Fruit fly (Drosophila melanogaster): ENCODE measurements around the gene mAChR-B.
"Not testable (repeated sequence)": the region's sequence is repeated elsewhere in the genome, so short reads cannot be mapped to it uniquely, and the experiment has no call there.

Gene mAChR-B

DNA sequence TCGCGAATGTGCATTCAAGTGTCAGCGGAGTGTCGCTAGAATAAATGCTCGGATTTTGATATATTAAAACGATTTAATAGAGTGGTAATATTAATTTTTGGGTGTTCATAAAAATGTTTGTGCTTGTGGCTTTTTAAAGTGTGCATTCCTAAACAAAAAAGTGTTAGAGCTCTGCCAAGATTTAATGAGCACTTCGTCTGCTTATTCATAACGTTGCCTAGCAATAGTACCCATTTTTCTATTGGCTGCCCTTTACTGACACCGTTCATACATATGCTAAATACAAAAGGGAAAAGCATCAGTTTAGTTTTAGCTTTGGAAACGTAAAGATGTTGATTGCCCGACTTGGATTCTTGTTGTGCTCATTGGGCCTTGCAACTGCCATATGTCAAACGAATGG lies 9.7 kb upstream of the mAChR-B start, which contains the start of gene CG43061:
Gene CG43061, plus strand, starts transcription at position 301 of the 400 bp plus-strand sequence.
- TF ChIP-seq psq, CG8478, Dll (optimal IDR thresholded peaks at IDR 0.05): not testable (repeated sequence)

DNA sequence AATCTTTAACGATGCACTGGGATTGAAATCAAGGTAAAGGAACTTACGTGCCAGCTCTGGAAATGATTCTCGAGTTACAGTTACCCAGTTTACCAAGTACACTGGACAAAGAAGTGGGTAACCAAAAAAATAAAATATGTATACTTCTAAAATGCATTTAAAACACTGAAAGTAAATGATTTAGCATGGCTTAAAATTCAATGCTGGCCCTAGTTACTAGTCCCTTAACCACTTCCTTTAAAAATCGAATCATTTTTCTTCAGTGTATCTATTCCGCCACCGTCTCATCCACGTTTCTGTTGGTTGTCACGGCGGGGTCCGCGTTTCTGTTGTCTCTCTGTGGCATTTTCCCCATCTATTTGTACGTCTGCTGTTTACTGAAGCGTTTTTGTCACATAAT lies 13.6 kb downstream of the mAChR-B start:
- no peak for TF ChIP-seq psq (optimal IDR thresholded peaks at IDR 0.05)
- TF ChIP-seq EcR (GFP tag; optimal IDR thresholded peaks at IDR 0.05) = no peak
- no peak for TF ChIP-seq Dll (optimal IDR thresholded peaks at IDR 0.05)
- TF ChIP-seq pan (optimal IDR thresholded peaks at IDR 0.05) = no peak
- no peak for TF ChIP-seq usp (GFP tag; optimal IDR thresholded peaks at IDR 0.05)

DNA sequence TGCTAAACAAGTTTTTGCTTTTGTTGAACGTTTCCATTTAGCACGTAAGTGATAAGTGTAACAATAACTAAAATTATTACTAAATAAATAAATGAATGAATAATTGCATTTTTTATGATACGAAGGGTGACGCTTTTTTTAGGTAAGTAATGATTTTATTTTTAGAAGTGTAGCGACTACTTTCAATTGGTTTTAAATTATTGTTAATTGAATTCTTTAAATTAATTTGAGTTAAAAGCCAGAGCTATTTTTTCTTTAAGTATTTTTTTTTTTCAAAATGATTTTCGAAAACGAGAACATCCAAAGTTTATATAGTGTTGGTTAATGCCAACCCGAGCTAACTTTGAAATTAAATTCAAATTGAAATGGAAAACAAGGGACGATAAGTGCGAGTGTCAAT lies 27.9 kb downstream of the mAChR-B start, which contains the start of gene CG7910:
Gene CG7910, plus strand, starts transcription at position 301 of the 400 bp plus-strand sequence.
- TF ChIP-seq CG8478 (optimal IDR thresholded peaks at IDR 0.05) (no peak), psq (optimal IDR thresholded peaks at IDR 0.05) (no peak), Dll (optimal IDR thresholded peaks at IDR 0.05) (no peak), pan (optimal IDR thresholded peaks at IDR 0.05) (no peak), usp (GFP tag; optimal IDR thresholded peaks at IDR 0.05) (no peak), EcR (GFP tag; optimal IDR thresholded peaks at IDR 0.05) (no peak)

DNA sequence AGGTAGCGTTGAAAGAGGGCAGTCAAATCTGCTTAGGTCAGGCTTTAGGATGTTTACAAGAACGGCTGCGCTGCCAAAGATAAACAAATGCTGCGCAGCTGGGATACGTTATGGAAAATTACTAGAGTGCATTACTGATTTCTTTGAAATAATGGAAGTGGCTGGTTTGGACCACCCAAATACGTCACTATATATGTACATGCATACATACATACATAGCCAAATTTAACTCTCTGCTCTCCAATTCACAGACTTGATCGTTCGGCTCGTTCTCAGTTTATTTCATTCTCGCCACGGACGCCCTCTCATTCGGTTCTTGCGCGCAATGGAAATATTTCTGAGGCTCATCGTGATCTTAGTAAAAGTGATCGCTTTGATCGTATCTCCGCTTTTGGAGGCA lies 34.7 kb downstream of the mAChR-B start, which contains the start of gene CG7900:
Gene CG7900, plus strand, starts transcription at position 301 of the 400 bp plus-strand sequence.
- not testable (repeated sequence) for TF ChIP-seq Dll (optimal IDR thresholded peaks at IDR 0.05); pan (optimal IDR thresholded peaks at IDR 0.05); EcR (GFP tag; optimal IDR thresholded peaks at IDR 0.05)

DNA sequence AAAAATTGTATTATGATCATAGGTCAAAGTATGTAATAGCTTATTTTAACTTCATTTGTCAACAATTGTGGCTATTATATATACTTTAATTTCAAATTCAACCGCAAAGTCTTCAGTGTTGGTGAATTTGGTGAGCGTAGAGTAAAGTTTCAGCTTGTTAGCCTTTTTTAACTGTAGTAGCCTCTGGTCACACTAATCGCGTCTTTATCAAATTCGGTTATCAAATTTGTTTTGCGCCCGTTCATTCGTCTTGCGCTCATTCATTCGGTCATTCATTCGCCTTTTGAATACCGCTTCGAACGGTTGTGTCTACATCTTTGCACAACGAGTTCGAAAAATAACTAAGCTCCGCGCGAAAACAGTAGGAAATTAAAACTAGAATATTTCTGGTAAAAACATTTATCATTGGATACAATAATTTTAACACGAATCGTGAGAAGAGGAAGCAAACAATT lies 46.0 kb downstream of the mAChR-B start, which contains the start of gene puc:
Gene puc, plus strand, starts transcription at position 245 of the 455 bp plus-strand sequence.
- TF ChIP-seq Dll (optimal IDR thresholded peaks at IDR 0.05) (no peak), CG8478 (optimal IDR thresholded peaks at IDR 0.05) (no peak), pan (optimal IDR thresholded peaks at IDR 0.05) (no peak), usp (GFP tag; optimal IDR thresholded peaks at IDR 0.05) (no peak), EcR (GFP tag; optimal IDR thresholded peaks at IDR 0.05) (no peak), psq (optimal IDR thresholded peaks at IDR 0.05) (no peak)

DNA sequence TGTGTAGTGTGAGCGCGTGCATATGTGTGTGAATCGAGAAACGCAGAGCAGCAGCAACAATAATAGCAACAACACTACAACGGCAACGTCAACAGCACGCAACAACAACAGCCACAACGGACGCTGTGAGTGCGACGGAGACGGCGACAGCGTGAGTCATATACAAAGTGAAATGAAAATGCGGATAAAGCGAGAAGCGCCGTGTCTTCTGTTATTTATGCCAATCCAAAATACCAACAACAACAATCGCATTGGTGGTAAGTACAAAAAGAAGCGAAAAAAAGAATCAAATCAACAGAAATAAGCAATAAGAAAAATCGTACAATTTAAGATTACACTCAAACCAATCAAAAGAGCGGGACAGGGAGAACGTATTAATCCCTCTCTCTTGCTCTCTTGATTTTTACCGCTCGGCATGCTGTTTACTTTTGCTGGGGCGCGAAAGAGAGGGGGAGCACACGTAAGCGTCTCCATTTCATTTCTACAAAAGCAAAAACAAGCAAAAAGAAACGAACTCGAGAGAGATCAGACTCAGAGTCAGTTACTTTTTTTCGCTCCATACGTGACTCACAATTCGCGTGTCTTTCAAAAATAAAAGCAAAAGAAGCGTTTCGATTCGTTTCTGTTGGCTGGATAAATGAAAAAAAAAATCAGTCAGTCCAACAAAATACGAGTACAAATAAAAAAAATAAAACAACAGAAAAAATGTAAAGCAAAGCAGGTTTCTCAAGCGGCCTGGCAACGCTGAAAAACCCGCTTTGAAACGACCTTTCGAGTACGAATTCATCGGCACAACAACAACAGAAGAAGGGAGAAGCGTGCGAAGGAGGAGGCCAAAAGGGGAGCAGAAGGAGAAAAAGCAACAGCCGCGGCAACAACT lies 47.0 kb downstream of the mAChR-B start:
- TF ChIP-seq usp (GFP tag; optimal IDR thresholded peaks at IDR 0.05) (no peak), CG8478 (optimal IDR thresholded peaks at IDR 0.05) (peak; percentile 61), EcR (GFP tag; optimal IDR thresholded peaks at IDR 0.05) (peak in 1 of 2 experiments; percentile 27), pan (optimal IDR thresholded peaks at IDR 0.05) (no peak), Dll (optimal IDR thresholded peaks at IDR 0.05) (peak; percentile 12), psq (optimal IDR thresholded peaks at IDR 0.05) (no peak)

DNA sequence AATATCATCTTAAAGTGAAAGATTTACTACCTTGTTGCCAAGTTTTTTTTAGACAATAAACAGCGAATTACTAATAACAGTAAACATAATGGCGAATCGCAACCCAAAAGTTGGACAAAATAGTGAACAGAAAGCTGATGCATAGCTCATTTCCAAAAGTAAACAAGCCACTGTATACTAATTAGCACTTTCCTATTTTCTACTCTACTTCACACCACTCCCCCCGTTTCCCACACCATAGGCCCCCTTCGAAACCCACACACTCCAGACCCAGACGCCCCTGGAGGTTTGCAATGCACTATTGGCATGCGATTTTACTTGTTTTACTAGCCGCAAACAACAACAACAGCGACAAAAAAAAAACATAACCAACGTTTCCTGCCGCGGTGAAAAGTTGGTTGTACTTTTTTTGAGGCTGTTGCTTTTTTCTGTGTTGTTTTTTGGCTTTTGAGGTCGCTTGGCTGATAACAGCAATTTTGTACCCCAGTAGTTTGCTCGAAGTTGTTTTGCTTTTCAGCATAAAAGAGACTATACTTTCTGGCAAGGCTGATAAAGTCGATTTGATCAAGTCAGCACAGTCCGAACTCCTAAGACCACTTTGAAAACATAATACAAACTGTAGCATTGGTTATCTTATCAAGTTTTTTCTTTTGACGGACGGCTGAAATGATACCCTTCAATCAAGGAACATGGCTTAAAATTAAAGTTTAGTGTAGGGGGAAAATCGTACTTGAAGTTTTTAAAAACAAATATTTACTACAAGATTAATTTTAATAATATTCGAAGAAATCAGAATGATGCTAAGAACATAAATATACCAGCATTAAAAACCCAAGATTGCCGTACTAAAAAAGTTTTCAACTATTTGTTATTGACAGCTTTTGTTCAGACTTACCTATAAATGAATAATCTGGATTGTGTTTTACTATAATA lies 48.1 kb downstream of the mAChR-B start:
- TF ChIP-seq Dll (optimal IDR thresholded peaks at IDR 0.05) (no peak), usp (GFP tag; optimal IDR thresholded peaks at IDR 0.05) (no peak), EcR (GFP tag; optimal IDR thresholded peaks at IDR 0.05) (no peak), psq (optimal IDR thresholded peaks at IDR 0.05) (no peak), CG8478 (optimal IDR thresholded peaks at IDR 0.05) (no peak), pan (optimal IDR thresholded peaks at IDR 0.05) (no peak)

DNA sequence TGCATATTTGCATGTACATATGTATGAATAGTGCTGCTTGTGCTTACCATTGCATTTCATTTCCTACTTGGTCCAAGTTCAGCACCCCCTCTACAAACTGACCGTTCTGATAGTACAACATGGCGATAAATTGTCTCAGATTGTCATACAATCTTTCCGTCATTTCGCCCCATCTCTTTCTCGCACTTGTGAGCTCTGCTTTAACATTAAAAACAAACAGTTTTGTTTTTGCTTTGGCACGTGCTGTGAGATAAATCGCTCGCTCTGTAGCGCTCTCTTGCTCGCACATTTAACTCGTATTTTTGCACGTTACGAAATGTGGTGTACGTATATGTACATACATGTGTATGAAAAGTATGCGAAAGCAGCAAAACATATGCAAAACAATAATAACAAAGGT lies 49.7 kb downstream of the mAChR-B start:
- no peak for TF ChIP-seq usp (GFP tag; optimal IDR thresholded peaks at IDR 0.05)
- TF ChIP-seq psq (optimal IDR thresholded peaks at IDR 0.05) = no peak
- no peak for TF ChIP-seq Dll (optimal IDR thresholded peaks at IDR 0.05)
- TF ChIP-seq CG8478 (optimal IDR thresholded peaks at IDR 0.05) = no peak
- no peak for TF ChIP-seq pan (optimal IDR thresholded peaks at IDR 0.05)
- no peak for TF ChIP-seq EcR (GFP tag; optimal IDR thresholded peaks at IDR 0.05)

DNA sequence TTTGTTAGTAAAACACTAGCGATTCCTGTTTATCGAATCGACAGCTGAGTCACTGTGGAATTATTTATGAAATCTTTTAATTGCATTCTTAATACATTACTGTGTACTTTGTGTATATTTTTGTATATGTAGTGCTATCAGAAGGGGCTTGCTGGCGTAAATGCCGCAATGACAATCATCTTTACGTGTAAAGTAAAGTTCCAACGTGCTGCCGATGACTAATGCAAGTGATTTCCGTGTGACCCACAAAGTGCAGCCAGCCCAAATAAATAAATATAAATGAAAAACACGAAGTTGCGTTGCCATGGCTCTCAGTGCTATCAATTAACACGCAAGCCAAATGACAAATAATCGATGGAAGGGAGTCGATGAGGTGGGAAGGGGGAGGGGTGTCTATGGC lies 50.7 kb downstream of the mAChR-B start:
- no peak for TF ChIP-seq pan (optimal IDR thresholded peaks at IDR 0.05)
- no peak for TF ChIP-seq psq (optimal IDR thresholded peaks at IDR 0.05)
- TF ChIP-seq Dll (optimal IDR thresholded peaks at IDR 0.05) = no peak
- TF ChIP-seq CG8478 (optimal IDR thresholded peaks at IDR 0.05) = no peak
- no peak for TF ChIP-seq usp (GFP tag; optimal IDR thresholded peaks at IDR 0.05)
- TF ChIP-seq EcR (GFP tag; optimal IDR thresholded peaks at IDR 0.05) = no peak

DNA sequence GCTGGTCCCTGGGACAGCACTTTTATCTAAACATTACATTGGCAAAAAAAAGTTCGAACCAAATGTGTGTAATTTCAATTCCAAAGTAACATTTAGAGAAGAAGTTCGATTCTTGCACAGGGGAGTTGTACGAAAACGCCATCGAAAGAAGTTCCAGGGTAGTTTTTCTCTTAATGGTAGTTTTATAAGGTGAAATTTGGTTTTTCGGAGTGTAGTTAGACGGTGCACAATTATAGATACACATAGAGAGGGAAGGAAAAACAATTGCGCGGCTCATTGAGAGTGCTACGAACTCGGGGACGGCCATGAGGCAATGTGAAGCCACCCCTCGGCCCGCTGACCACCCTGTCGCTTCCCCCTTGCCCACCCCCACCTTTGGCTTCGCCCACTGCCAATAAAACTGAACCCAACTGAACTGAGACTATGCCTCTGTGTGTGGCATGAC lies 51.1 kb downstream of the mAChR-B start:
- no peak for TF ChIP-seq pan (optimal IDR thresholded peaks at IDR 0.05)
- TF ChIP-seq Dll (optimal IDR thresholded peaks at IDR 0.05) = no peak
- TF ChIP-seq EcR (GFP tag; optimal IDR thresholded peaks at IDR 0.05) = peak in 1 of 2 experiments; percentile 52

DNA sequence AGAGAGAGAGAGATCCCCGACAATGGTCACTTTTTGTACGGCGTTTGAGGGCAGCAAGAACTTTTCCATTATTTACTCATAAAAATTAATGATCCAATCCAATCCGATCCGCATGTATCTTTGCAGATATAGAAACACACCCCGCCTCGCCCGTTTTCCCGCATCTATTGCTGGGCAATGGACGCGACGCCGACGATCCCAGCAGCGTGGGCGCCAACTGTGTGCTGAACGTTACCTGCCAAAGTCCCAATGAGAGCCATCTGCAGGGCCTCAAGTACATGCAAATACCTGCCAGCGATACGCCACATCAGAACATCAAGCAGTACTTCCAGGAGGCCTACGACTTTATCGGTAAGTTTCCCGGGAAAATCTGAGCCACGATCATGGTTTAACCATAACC lies 51.9 kb downstream of the mAChR-B start:
- TF ChIP-seq Dll (optimal IDR thresholded peaks at IDR 0.05) (no peak), usp (GFP tag; optimal IDR thresholded peaks at IDR 0.05) (no peak), pan (optimal IDR thresholded peaks at IDR 0.05) (no peak), EcR (GFP tag; optimal IDR thresholded peaks at IDR 0.05) (no peak), psq (optimal IDR thresholded peaks at IDR 0.05) (no peak), CG8478 (optimal IDR thresholded peaks at IDR 0.05) (no peak)

All from whole organism.